Worm (Caenorhabditis elegans) whole organism, L2 larva: ENCODE data around the gene C54F6.5.
"Not testable (repeated sequence)": the region's sequence is repeated elsewhere in the genome, so short reads cannot be mapped to it uniquely, and the experiment has no call there.

Source experiments
- C34F6.9 ChIP-seq: fragments of 150-350 bp; optimal IDR thresholded peaks from 2 replicates; lab custom pipeline; 2014; ENCODE audit warnings: missing biosample characterization, missing genetic modification characterization
- F13H6.1 ChIP-seq: sonication (generic microtip); optimal IDR thresholded peaks from 2 replicates; lab custom pipeline; 2016; ENCODE audit warnings: missing genetic modification characterization, missing compliant biosample characterization
- R02D3.7 ChIP-seq: fragments of 150-350 bp; optimal IDR thresholded peaks from 2 replicates; lab custom pipeline; 2014; ENCODE audit warnings: missing biosample characterization, missing genetic modification characterization
- Y55F3AM.14 ChIP-seq: fragments of 200-800 bp; sonication (Bioruptor generic); optimal IDR thresholded peaks from 2 replicates; lab custom pipeline; 2018; ENCODE audit warnings: mild to moderate bottlenecking, missing genetic modification characterization, missing compliant biosample characterization
- ZK546.5 ChIP-seq: sonication (generic microtip); optimal IDR thresholded peaks from 2 replicates; lab custom pipeline; 2017; ENCODE audit warnings: missing biosample characterization, missing genetic modification characterization
- aly-2 ChIP-seq: fragments of 150-350 bp; optimal IDR thresholded peaks from 2 replicates; lab custom pipeline; 2014; ENCODE audit warnings: missing biosample characterization, missing genetic modification characterization
- ama-1 ChIP-seq: fragments of 150-350 bp; optimal IDR thresholded peaks from 2 replicates; lab custom pipeline; 2018; ENCODE audit warnings: inconsistent platforms
- ceh-16 ChIP-seq: fragments of 150-350 bp; optimal IDR thresholded peaks from 2 replicates; lab custom pipeline; 2014; ENCODE audit warnings: missing biosample characterization, missing genetic modification characterization
- crh-2 ChIP-seq: sonication (generic microtip); optimal IDR thresholded peaks from 2 replicates; lab custom pipeline; 2017; ENCODE audit warnings: missing biosample characterization, missing genetic modification characterization
- dmd-4 ChIP-seq: sonication (generic microtip); optimal IDR thresholded peaks from 2 replicates; lab custom pipeline; 2017; ENCODE audit warnings: missing biosample characterization, missing genetic modification characterization
- egl-27 ChIP-seq: sonication (generic microtip); optimal IDR thresholded peaks from 3 replicates; lab custom pipeline; 2017; ENCODE audit warnings: missing biosample characterization, missing genetic modification reagents, missing genetic modification characterization
- elt-1 ChIP-seq: fragments of 150-350 bp; optimal IDR thresholded peaks from 2 replicates; lab custom pipeline; 2014; ENCODE audit warnings: missing biosample characterization, missing genetic modification characterization
- elt-3 ChIP-seq: sonication (generic microtip); optimal IDR thresholded peaks from 2 replicates; lab custom pipeline; 2017; ENCODE audit warnings: missing biosample characterization, missing genetic modification characterization
- fos-1 ChIP-seq: fragments of 150-350 bp; optimal IDR thresholded peaks from 2 replicates; lab custom pipeline; 2014; ENCODE audit warnings: missing biosample characterization, missing genetic modification characterization
- gmeb-1 ChIP-seq: fragments of 150-350 bp; optimal IDR thresholded peaks from 2 replicates; lab custom pipeline; 2014; ENCODE audit warnings: missing biosample characterization, missing genetic modification characterization
- lin-39 ChIP-seq: fragments of 150-350 bp; optimal IDR thresholded peaks from 2 replicates; lab custom pipeline; 2014; ENCODE audit warnings: missing biosample characterization, missing genetic modification reagents, missing genetic modification characterization
- lsy-2 ChIP-seq, 2 experiments: fragments of 150-350 bp in 1 of 2; sonication (generic microtip) in 1 of 2; optimal IDR thresholded peaks; 2 replicates each; lab custom pipeline; 2014 to 2017; ENCODE audit warnings: missing biosample characterization in 2 of 2, missing genetic modification characterization in 2 of 2
- mab-5 ChIP-seq: fragments of 150-350 bp; optimal IDR thresholded peaks from 2 replicates; lab custom pipeline; 2014; ENCODE audit warnings: missing biosample characterization, missing genetic modification characterization
- mdl-1 ChIP-seq, 2 experiments: fragments of 150-350 bp in 1 of 2; sonication (generic microtip) in 1 of 2; optimal IDR thresholded peaks; 2 replicates each; lab custom pipeline; 2017; ENCODE audit warnings: missing biosample characterization in 2 of 2, missing genetic modification characterization in 2 of 2
- nhr-10 ChIP-seq: sonication (generic microtip); optimal IDR thresholded peaks from 2 replicates; lab custom pipeline; 2017; ENCODE audit warnings: missing biosample characterization, missing genetic modification characterization
- nhr-11 ChIP-seq: fragments of 150-350 bp; optimal IDR thresholded peaks from 2 replicates; lab custom pipeline; 2014; ENCODE audit warnings: missing biosample characterization, missing genetic modification characterization
- nhr-12 ChIP-seq: fragments of 150-350 bp; optimal IDR thresholded peaks from 2 replicates; lab custom pipeline; 2014; ENCODE audit warnings: missing biosample characterization, missing genetic modification characterization
- nhr-129 ChIP-seq: fragments of 150-350 bp; optimal IDR thresholded peaks from 2 replicates; lab custom pipeline; 2014; ENCODE audit warnings: missing biosample characterization, missing genetic modification characterization
- nhr-23 ChIP-seq: fragments of 150-350 bp; optimal IDR thresholded peaks from 2 replicates; lab custom pipeline; 2014; ENCODE audit warnings: missing biosample characterization, missing genetic modification reagents, missing genetic modification characterization
- nhr-25 ChIP-seq: fragments of 150-350 bp; sonication (generic microtip); optimal IDR thresholded peaks from 3 replicates; lab custom pipeline; 2014; ENCODE audit warnings: missing biosample characterization, missing genetic modification characterization
- nhr-77 ChIP-seq: fragments of 150-350 bp; optimal IDR thresholded peaks from 2 replicates; lab custom pipeline; 2014; ENCODE audit warnings: missing biosample characterization, missing genetic modification characterization
- peb-1 ChIP-seq: fragments of 150-350 bp; optimal IDR thresholded peaks from 2 replicates; lab custom pipeline; 2014; ENCODE audit warnings: missing biosample characterization, missing genetic modification characterization
- sma-9 ChIP-seq, 2 experiments: fragments of 150-350 bp in 1 of 2; sonication (generic microtip) in 1 of 2; optimal IDR thresholded peaks; 2 replicates each; lab custom pipeline; 2014 to 2016; ENCODE audit warnings: missing genetic modification characterization in 2 of 2, mild to moderate bottlenecking in 1 of 2, missing biosample characterization in 1 of 2, missing compliant biosample characterization in 1 of 2, missing genetic modification reagents in 1 of 2, moderate library complexity in 1 of 2
- snpc-4 ChIP-seq: fragments of 150-350 bp; optimal IDR thresholded peaks from 2 replicates; lab custom pipeline; 2014; ENCODE audit warnings: missing biosample characterization, missing genetic modification characterization
- unc-55 ChIP-seq: fragments of 150-350 bp; sonication (generic microtip); optimal IDR thresholded peaks from 3 replicates; lab custom pipeline; 2014; ENCODE audit warnings: missing biosample characterization, missing genetic modification reagents, missing genetic modification characterization
- unc-62 ChIP-seq: fragments of 150-350 bp; optimal IDR thresholded peaks from 2 replicates; lab custom pipeline; 2014; ENCODE audit warnings: missing biosample characterization, missing genetic modification reagents, missing genetic modification characterization

The C54F6.5 gene

DNA sequence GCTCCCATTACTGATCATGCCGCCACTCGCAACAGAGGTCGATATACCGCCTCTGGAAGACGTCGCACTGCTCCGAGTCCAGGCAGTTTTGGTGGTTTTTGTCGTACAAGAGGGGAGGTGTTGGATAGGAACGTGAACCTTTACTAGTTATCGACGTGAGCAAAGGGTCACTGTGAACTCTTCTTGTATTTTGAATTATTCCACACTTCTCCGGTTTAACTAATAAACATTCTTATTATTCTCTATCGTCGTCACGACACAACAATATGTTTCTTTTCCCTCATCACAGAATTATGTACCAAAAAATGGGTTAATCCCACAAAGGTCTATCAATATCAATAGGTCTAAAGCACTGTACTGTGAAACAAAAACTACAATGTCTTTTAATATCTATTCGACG lies 17.5 kb upstream of the C54F6.5 start, which contains the start of gene nhr-171:
Gene nhr-171, plus strand, starts transcription at position 301 of the 400 bp plus-strand sequence.
- TF ChIP-seq elt-3 (tag; lab: Kevin White, UChicago); lsy-2 (tag; optimal IDR thresholded peaks at IDR 0.05; lab: Kevin White, UChicago); lin-39 (tag; lab: Kevin White, UChicago): not testable (repeated sequence)

- TF ChIP-seq nhr-77 (tag; lab: Kevin White, UChicago): no peak
- no peak for TF ChIP-seq ceh-16 (tag; lab: Kevin White, UChicago)
- TF ChIP-seq egl-27 (tag; lab: Kevin White, UChicago): no peak
- TF ChIP-seq snpc-4 (tag; lab: Kevin White, UChicago): no peak
- TF ChIP-seq mdl-1 (tag; optimal IDR thresholded peaks at IDR 0.05; lab: Kevin White, UChicago): no peak
These were observed 14.0 kb upstream of the C54F6.5 start, which contains the start of gene srb-18 for ce11 chrV:7514939-7515338. Gene srb-18, plus strand, starts transcription at chrV:7515239.

DNA sequence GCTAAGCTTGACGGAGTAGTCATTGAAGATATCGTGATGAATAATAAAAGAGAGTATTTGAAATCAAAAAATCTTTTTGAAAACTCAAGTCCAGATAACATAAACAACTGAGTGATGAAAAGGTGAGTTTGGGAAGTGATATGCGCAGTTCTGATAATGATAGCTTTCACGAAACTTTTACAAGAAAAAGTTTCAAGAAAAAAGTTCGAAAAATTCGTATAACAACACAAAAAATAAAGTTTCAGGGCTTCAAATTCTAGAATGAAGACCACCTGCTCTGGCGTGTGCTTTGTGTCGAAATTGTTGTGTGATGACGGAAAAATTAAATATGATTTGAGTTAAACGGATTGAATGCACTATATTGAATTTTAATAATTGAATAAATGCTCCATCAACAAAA lies 8.8 kb upstream of the C54F6.5 start, which contains the start of gene srb-19:
Gene srb-19, minus strand, starts transcription at position 101 of the 400 bp plus-strand sequence.
- TF ChIP-seq nhr-10 (tag; lab: Kevin White, UChicago) (no peak), gmeb-1 (tag; lab: Kevin White, UChicago) (no peak), snpc-4 (tag; lab: Kevin White, UChicago) (no peak), ama-1 (lab: Kevin White, UChicago) (no peak), ceh-16 (tag; lab: Kevin White, UChicago) (no peak), lin-39 (tag; lab: Kevin White, UChicago) (no peak), unc-55 (GFP tag; lab: Kevin White, UChicago) (no peak), elt-1 (tag; lab: Kevin White, UChicago) (no peak)
- TF ChIP-seq, all 48 proteins: peak for 0

DNA sequence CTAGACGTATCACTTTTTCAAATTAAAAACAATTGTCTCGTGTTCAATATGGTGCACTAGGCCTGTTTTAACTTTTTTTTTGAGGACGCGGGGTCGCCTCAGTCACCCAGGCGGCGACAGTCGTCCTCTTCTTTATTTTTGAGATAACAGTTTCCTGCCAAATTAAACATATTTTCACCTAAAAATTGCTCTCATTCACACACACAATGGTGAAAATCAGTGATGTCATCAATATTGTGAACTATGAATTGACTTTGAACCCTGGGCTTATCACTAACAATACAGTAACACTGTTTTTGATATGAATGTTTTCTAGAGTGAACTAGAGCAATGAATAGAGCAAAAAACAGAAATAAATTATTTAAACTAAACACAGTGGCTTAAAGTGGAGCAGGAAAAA lies 7.6 kb upstream of the C54F6.5 start:
- TF ChIP-seq dmd-4: no peak
- no peak for TF ChIP-seq elt-3 (tag; lab: Kevin White, UChicago)
- TF ChIP-seq gmeb-1 (tag; lab: Kevin White, UChicago): peak; percentile 15
- no peak for TF ChIP-seq C34F6.9 (tag; lab: Kevin White, UChicago)
- TF ChIP-seq nhr-12: no peak
- TF ChIP-seq aly-2 (tag; lab: Kevin White, UChicago): no peak
- no peak for TF ChIP-seq nhr-25
- no peak for TF ChIP-seq mdl-1 (tag; optimal IDR thresholded peaks at IDR 0.05; lab: Kevin White, UChicago)
- no peak for TF ChIP-seq ZK546.5 (tag; lab: Kevin White, UChicago)
- TF ChIP-seq mab-5: no peak
- peak; percentile 7 for TF ChIP-seq fos-1 (tag; lab: Kevin White, UChicago)
- TF ChIP-seq sma-9 (GFP tag; optimal IDR thresholded peaks at IDR 0.05; lab: Kevin White, UChicago): peak; percentile 16
- no peak for TF ChIP-seq sma-9 (tag; optimal IDR thresholded peaks at IDR 0.05; lab: Kevin White, UChicago)
- no peak for TF ChIP-seq nhr-10 (tag; lab: Kevin White, UChicago)
- no peak for TF ChIP-seq ceh-16 (tag; lab: Kevin White, UChicago)

ce11 chrV:7522279-7522678 lies 6.6 kb upstream of the C54F6.5 start, which contains the start of gene C54F6.15:
Gene C54F6.15, minus strand, starts transcription at chrV:7522379.
- no peak for TF ChIP-seq nhr-129 (tag; lab: Kevin White, UChicago)
- no peak for TF ChIP-seq aly-2 (tag; lab: Kevin White, UChicago)
- TF ChIP-seq peb-1 (tag; lab: Kevin White, UChicago): no peak
- no peak for TF ChIP-seq lin-39 (tag; lab: Kevin White, UChicago)
- TF ChIP-seq, all 48 proteins: peak for 0

- TF ChIP-seq unc-62 (GFP tag; lab: Kevin White, UChicago) (no peak), nhr-11 (tag; lab: Kevin White, UChicago) (no peak), nhr-77 (tag; lab: Kevin White, UChicago) (no peak), fos-1 (tag; lab: Kevin White, UChicago) (no peak)
These were observed 5.5 kb upstream of the C54F6.5 start, which contains the start of gene C54F6.6 for ce11 chrV:7523392-7523791. Gene C54F6.6, plus strand, starts transcription at chrV:7523692.

DNA sequence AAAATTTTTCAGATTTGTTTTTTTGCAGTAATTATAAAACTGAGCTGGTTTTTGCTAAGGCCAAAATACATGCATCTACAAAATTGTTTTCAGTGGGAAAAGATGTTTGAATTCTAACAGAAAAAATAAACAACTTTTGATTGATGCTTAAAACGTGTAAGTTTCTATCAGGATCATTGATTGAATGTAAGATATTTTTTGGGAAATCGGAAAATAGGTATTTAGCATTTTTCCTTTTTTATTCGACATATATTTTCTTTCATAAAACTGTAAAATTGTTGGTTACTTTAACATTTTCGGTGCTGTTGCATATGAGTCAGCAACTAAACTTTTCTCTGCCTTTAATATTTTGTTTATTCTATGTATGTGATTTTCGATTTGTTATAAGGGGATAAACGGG lies 4.5 kb upstream of the C54F6.5 start, which contains the start of gene C54F6.20:
Gene C54F6.20, plus strand, starts transcription at position 301 of the 400 bp plus-strand sequence.
- TF ChIP-seq crh-2 (tag; lab: Kevin White, UChicago): no peak
- TF ChIP-seq nhr-129 (tag; lab: Kevin White, UChicago): no peak
- TF ChIP-seq unc-55 (GFP tag; lab: Kevin White, UChicago): no peak
- no peak for TF ChIP-seq R02D3.7 (tag; lab: Kevin White, UChicago)
- TF ChIP-seq aly-2 (tag; lab: Kevin White, UChicago): no peak
- no peak for TF ChIP-seq mab-5
- TF ChIP-seq Y55F3AM.14 (GFP tag; lab: Kevin White, UChicago): no peak
- TF ChIP-seq nhr-23: no peak
- TF ChIP-seq nhr-77 (tag; lab: Kevin White, UChicago): no peak
- TF ChIP-seq F13H6.1: no peak
- no peak for TF ChIP-seq elt-1 (tag; lab: Kevin White, UChicago)
